Worm (Caenorhabditis elegans) whole organism, L2 larva: ENCODE results near the gene mans-3.

Experiments used
- C34F6.9 ChIP-seq: fragments of 150-350 bp; optimal IDR thresholded peaks from 2 replicates; lab custom pipeline; 2014; ENCODE audit warnings: missing biosample characterization, missing genetic modification characterization
- F13H6.1 ChIP-seq: sonication (generic microtip); optimal IDR thresholded peaks from 2 replicates; lab custom pipeline; 2016; ENCODE audit warnings: missing genetic modification characterization, missing compliant biosample characterization
- R02D3.7 ChIP-seq: fragments of 150-350 bp; optimal IDR thresholded peaks from 2 replicates; lab custom pipeline; 2014; ENCODE audit warnings: missing biosample characterization, missing genetic modification characterization
- Y55F3AM.14 ChIP-seq: fragments of 200-800 bp; sonication (Bioruptor generic); optimal IDR thresholded peaks from 2 replicates; lab custom pipeline; 2018; ENCODE audit warnings: mild to moderate bottlenecking, missing genetic modification characterization, missing compliant biosample characterization
- ZK546.5 ChIP-seq: sonication (generic microtip); optimal IDR thresholded peaks from 2 replicates; lab custom pipeline; 2017; ENCODE audit warnings: missing biosample characterization, missing genetic modification characterization
- alr-1 ChIP-seq: fragments of 150-350 bp; optimal IDR thresholded peaks from 2 replicates; lab custom pipeline; 2014; ENCODE audit warnings: missing biosample characterization, missing genetic modification characterization
- aly-2 ChIP-seq: fragments of 150-350 bp; optimal IDR thresholded peaks from 2 replicates; lab custom pipeline; 2014; ENCODE audit warnings: missing biosample characterization, missing genetic modification characterization
- ama-1 ChIP-seq: fragments of 150-350 bp; optimal IDR thresholded peaks from 2 replicates; lab custom pipeline; 2018; ENCODE audit warnings: inconsistent platforms
- blmp-1 ChIP-seq: sonication (generic microtip); optimal IDR thresholded peaks from 2 replicates; lab custom pipeline; 2017; ENCODE audit warnings: missing genetic modification characterization, mild to moderate bottlenecking, missing compliant biosample characterization, antibody characterized with exemption, moderate library complexity; ENCODE audit not compliant: insufficient read depth
- ceh-82 ChIP-seq: fragments of 150-350 bp; optimal IDR thresholded peaks from 2 replicates; lab custom pipeline; 2014; ENCODE audit warnings: missing biosample characterization, missing genetic modification characterization
- crh-2 ChIP-seq: sonication (generic microtip); optimal IDR thresholded peaks from 2 replicates; lab custom pipeline; 2017; ENCODE audit warnings: missing biosample characterization, missing genetic modification characterization
- elt-1 ChIP-seq: fragments of 150-350 bp; optimal IDR thresholded peaks from 2 replicates; lab custom pipeline; 2014; ENCODE audit warnings: missing biosample characterization, missing genetic modification characterization
- fos-1 ChIP-seq: fragments of 150-350 bp; optimal IDR thresholded peaks from 2 replicates; lab custom pipeline; 2014; ENCODE audit warnings: missing biosample characterization, missing genetic modification characterization
- gmeb-1 ChIP-seq: fragments of 150-350 bp; optimal IDR thresholded peaks from 2 replicates; lab custom pipeline; 2014; ENCODE audit warnings: missing biosample characterization, missing genetic modification characterization
- lin-11 ChIP-seq: fragments of 150-350 bp; sonication (generic microtip); optimal IDR thresholded peaks from 2 replicates; lab custom pipeline; 2014; ENCODE audit warnings: missing biosample characterization, missing genetic modification characterization, inconsistent platforms, mixed read lengths
- lsy-2 ChIP-seq, 2 experiments: fragments of 150-350 bp in 1 of 2; sonication (generic microtip) in 1 of 2; optimal IDR thresholded peaks; 2 replicates each; lab custom pipeline; 2014 to 2017; ENCODE audit warnings: missing biosample characterization in 2 of 2, missing genetic modification characterization in 2 of 2
- mab-5 ChIP-seq: fragments of 150-350 bp; optimal IDR thresholded peaks from 2 replicates; lab custom pipeline; 2014; ENCODE audit warnings: missing biosample characterization, missing genetic modification characterization
- mbf-1 ChIP-seq: sonication (generic microtip); optimal IDR thresholded peaks from 2 replicates; lab custom pipeline; 2017; ENCODE audit warnings: missing biosample characterization, missing genetic modification characterization
- mdl-1 ChIP-seq, 2 experiments: fragments of 150-350 bp in 1 of 2; sonication (generic microtip) in 1 of 2; optimal IDR thresholded peaks; 2 replicates each; lab custom pipeline; 2017; ENCODE audit warnings: missing biosample characterization in 2 of 2, missing genetic modification characterization in 2 of 2
- nhr-10 ChIP-seq: sonication (generic microtip); optimal IDR thresholded peaks from 2 replicates; lab custom pipeline; 2017; ENCODE audit warnings: missing biosample characterization, missing genetic modification characterization
- nhr-12 ChIP-seq: fragments of 150-350 bp; optimal IDR thresholded peaks from 2 replicates; lab custom pipeline; 2014; ENCODE audit warnings: missing biosample characterization, missing genetic modification characterization
- nhr-129 ChIP-seq: fragments of 150-350 bp; optimal IDR thresholded peaks from 2 replicates; lab custom pipeline; 2014; ENCODE audit warnings: missing biosample characterization, missing genetic modification characterization
- nhr-21 ChIP-seq: fragments of 150-350 bp; optimal IDR thresholded peaks from 2 replicates; lab custom pipeline; 2014; ENCODE audit warnings: missing biosample characterization, missing genetic modification characterization
- nhr-23 ChIP-seq: fragments of 150-350 bp; optimal IDR thresholded peaks from 2 replicates; lab custom pipeline; 2014; ENCODE audit warnings: missing biosample characterization, missing genetic modification reagents, missing genetic modification characterization
- nhr-237 ChIP-seq: fragments of 150-350 bp; optimal IDR thresholded peaks from 2 replicates; lab custom pipeline; 2014; ENCODE audit warnings: missing biosample characterization, missing genetic modification characterization
- nhr-25 ChIP-seq: fragments of 150-350 bp; sonication (generic microtip); optimal IDR thresholded peaks from 3 replicates; lab custom pipeline; 2014; ENCODE audit warnings: missing biosample characterization, missing genetic modification characterization
- nhr-6 ChIP-seq: fragments of 150-350 bp; optimal IDR thresholded peaks from 2 replicates; lab custom pipeline; 2014; ENCODE audit warnings: missing biosample characterization, missing genetic modification characterization
- nhr-77 ChIP-seq: fragments of 150-350 bp; optimal IDR thresholded peaks from 2 replicates; lab custom pipeline; 2014; ENCODE audit warnings: missing biosample characterization, missing genetic modification characterization
- peb-1 ChIP-seq: fragments of 150-350 bp; optimal IDR thresholded peaks from 2 replicates; lab custom pipeline; 2014; ENCODE audit warnings: missing biosample characterization, missing genetic modification characterization
- sem-4 ChIP-seq: fragments of 150-350 bp; optimal IDR thresholded peaks from 2 replicates; lab custom pipeline; 2014; ENCODE audit warnings: missing biosample characterization, missing genetic modification reagents, missing genetic modification characterization
- sma-3 ChIP-seq: sonication (generic microtip); optimal IDR thresholded peaks from 2 replicates; lab custom pipeline; 2016; ENCODE audit warnings: missing genetic modification reagents, missing genetic modification characterization, missing compliant biosample characterization
- sma-9 ChIP-seq, 2 experiments: fragments of 150-350 bp in 1 of 2; sonication (generic microtip) in 1 of 2; optimal IDR thresholded peaks; 2 replicates each; lab custom pipeline; 2014 to 2016; ENCODE audit warnings: missing genetic modification characterization in 2 of 2, mild to moderate bottlenecking in 1 of 2, missing biosample characterization in 1 of 2, missing compliant biosample characterization in 1 of 2, missing genetic modification reagents in 1 of 2, moderate library complexity in 1 of 2
- snpc-4 ChIP-seq: fragments of 150-350 bp; optimal IDR thresholded peaks from 2 replicates; lab custom pipeline; 2014; ENCODE audit warnings: missing biosample characterization, missing genetic modification characterization
- unc-39 ChIP-seq: fragments of 150-350 bp; optimal IDR thresholded peaks from 2 replicates; lab custom pipeline; 2014; ENCODE audit warnings: missing biosample characterization, missing genetic modification characterization
- unc-55 ChIP-seq: fragments of 150-350 bp; sonication (generic microtip); optimal IDR thresholded peaks from 3 replicates; lab custom pipeline; 2014; ENCODE audit warnings: missing biosample characterization, missing genetic modification reagents, missing genetic modification characterization
- unc-62 ChIP-seq: fragments of 150-350 bp; optimal IDR thresholded peaks from 2 replicates; lab custom pipeline; 2014; ENCODE audit warnings: missing biosample characterization, missing genetic modification reagents, missing genetic modification characterization
- zag-1 ChIP-seq: fragments of 150-350 bp; optimal IDR thresholded peaks from 2 replicates; lab custom pipeline; 2014; ENCODE audit warnings: missing biosample characterization, missing genetic modification characterization
- ztf-11 ChIP-seq: sonication (generic microtip); optimal IDR thresholded peaks from 2 replicates; lab custom pipeline; 2017; ENCODE audit warnings: missing biosample characterization, missing genetic modification characterization
- ztf-4 ChIP-seq: fragments of 150-350 bp; optimal IDR thresholded peaks from 2 replicates; lab custom pipeline; 2014; ENCODE audit warnings: missing biosample characterization, missing genetic modification characterization

Gene mans-3

DNA sequence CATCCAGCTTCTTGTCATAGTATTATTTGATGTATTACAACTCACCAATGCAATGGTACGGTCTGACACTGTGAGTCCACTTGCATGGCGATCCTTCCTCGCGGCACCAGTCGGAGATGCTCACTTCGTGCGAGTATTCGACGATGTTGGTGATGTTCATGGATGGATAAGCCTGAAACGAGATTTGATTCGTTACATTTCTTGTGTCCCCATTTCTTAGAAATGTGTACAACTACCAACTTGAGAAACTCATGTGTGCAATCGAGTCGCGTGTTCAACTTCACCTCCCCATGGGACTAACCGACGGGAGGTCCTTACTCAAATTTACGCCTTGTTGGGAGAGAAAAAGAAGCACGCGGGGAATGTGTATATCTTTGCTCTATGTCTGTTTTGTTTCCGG, 49.7 kb upstream of the mans-3 start:
- TF ChIP-seq mdl-1 (tag; optimal IDR thresholded peaks at IDR 0.05; lab: Kevin White, UChicago) (peak in 1 of 2 experiments; percentile 25), gmeb-1 (no peak), mbf-1 (tag; lab: Kevin White, UChicago) (no peak)
- TF ChIP-seq, all 48 proteins: peak for 1

DNA sequence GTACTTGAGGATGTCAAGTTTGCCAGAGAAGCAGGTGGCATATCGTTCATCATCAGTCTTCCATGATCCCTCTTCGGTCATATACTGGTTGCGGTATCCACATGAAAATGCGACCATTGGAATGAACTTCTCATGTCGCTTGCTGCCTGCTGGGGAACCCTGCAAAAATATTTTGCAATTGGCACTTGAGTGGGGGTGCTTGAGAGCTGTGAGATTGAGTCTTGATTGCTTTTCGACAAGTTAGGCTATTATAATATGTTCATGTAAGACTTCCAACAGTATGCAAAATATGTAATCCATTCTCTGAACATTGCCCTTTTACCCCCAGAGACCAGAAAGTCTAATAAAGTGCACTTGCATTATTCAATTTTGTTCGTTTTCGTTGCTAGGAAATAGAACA, 49.0 kb upstream of the mans-3 start:
- TF ChIP-seq unc-39 (no peak), R02D3.7 (tag; lab: Kevin White, UChicago) (no peak), gmeb-1 (no peak), fos-1 (tag; lab: Kevin White, UChicago) (no peak), unc-62 (GFP tag; lab: Kevin White, UChicago) (no peak), nhr-237 (tag; lab: Kevin White, UChicago) (no peak), ztf-4 (tag; lab: Kevin White, UChicago) (no peak), nhr-77 (tag; lab: Kevin White, UChicago) (no peak), snpc-4 (tag; lab: Kevin White, UChicago) (no peak), Y55F3AM.14 (GFP tag; lab: Kevin White, UChicago) (no peak), nhr-12 (tag; lab: Kevin White, UChicago) (no peak), ztf-11 (tag; lab: Kevin White, UChicago) (no peak), crh-2 (tag; lab: Kevin White, UChicago) (no peak), lsy-2 (tag; optimal IDR thresholded peaks at IDR 0.05; lab: Kevin White, UChicago) (no peak)

DNA sequence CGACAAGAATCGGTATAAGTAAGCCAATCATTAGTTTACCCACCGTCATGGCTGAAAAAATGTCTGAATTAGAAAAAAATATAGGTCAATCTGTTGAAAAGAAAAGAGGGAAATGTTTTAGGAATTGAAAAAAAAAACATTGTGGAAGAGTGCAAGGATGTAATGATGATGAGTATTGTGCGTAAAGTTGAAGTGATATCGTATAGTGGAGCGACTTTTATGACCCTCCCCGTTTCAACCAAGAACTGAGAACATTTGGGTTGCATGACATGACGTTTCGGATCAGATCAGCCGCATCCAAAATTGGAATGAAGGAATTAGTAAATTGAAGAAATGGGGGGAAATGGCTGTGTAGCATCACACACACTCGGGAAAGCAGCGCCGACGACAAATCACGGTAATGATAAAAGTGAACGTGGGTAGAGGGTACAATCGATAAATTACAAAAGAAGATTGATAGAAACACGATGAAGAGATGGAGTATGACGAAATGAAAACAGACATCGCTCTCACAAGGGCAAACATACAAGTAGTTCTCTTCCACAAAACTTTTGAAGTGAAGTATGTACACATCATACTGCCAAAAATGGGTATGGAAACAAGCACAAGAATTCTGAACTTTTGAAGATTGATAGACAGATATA, 48.3 kb upstream of the mans-3 start, which contains the start of gene apl-1:
Gene apl-1, minus strand, starts transcription at position 51 of the 644 bp plus-strand sequence.
- no peak for TF ChIP-seq nhr-237 (tag; lab: Kevin White, UChicago)
- TF ChIP-seq ama-1 (lab: Kevin White, UChicago) = peak; percentile 9
- TF ChIP-seq crh-2 (tag; lab: Kevin White, UChicago) = peak; percentile 1
- TF ChIP-seq nhr-21 (tag; lab: Kevin White, UChicago) = peak; percentile 21
- no peak for TF ChIP-seq blmp-1 (tag; lab: Kevin White, UChicago)
- no peak for TF ChIP-seq mab-5 (tag; lab: Kevin White, UChicago)
- TF ChIP-seq fos-1 (tag; lab: Kevin White, UChicago) = peak; percentile 7
- TF ChIP-seq nhr-129 = peak; percentile 68
- no peak for TF ChIP-seq lin-11
- peak; percentile 53 for TF ChIP-seq sma-9 (GFP tag; optimal IDR thresholded peaks at IDR 0.05; lab: Kevin White, UChicago)
- TF ChIP-seq sma-9 (tag; optimal IDR thresholded peaks at IDR 0.05; lab: Kevin White, UChicago) = no peak
- TF ChIP-seq sma-3 (GFP tag; lab: Kevin White, UChicago) = peak; percentile 54
- no peak for TF ChIP-seq snpc-4 (tag; lab: Kevin White, UChicago)
- TF ChIP-seq, all 48 proteins: peak for 7

DNA sequence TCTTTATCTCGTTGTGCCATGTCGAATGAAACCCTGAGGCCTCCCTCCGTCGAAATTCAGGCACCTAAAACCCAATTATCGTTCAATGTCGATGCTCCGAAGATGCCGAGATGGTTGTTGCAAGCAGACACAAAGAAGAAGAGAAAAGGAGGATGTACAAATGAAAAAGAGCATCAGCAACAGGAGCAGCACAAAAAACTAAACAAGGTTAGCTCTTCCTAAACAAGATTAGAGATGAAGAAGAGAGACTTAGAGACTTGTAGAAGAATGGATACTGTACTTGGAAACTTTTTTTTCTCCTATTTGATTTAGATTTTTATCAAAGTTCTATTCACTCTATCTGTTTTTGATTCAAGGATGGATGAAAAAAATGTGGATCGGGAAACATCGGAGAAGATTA, 47.6 kb upstream of the mans-3 start:
- TF ChIP-seq crh-2 (tag; lab: Kevin White, UChicago) = peak; percentile 0
- no peak for TF ChIP-seq ama-1 (lab: Kevin White, UChicago)
- peak in 1 of 2 experiments; percentile 39 for TF ChIP-seq lsy-2 (tag; optimal IDR thresholded peaks at IDR 0.05; lab: Kevin White, UChicago)
- peak; percentile 30 for TF ChIP-seq nhr-6
- no peak for TF ChIP-seq blmp-1 (tag; lab: Kevin White, UChicago)
- TF ChIP-seq nhr-77 (tag; lab: Kevin White, UChicago) = no peak
- no peak for TF ChIP-seq unc-55 (GFP tag; lab: Kevin White, UChicago)
- TF ChIP-seq nhr-12 (tag; lab: Kevin White, UChicago) = no peak
- no peak for TF ChIP-seq elt-1 (tag; lab: Kevin White, UChicago)
- TF ChIP-seq alr-1 = no peak
- TF ChIP-seq zag-1 (tag; lab: Kevin White, UChicago) = no peak
- TF ChIP-seq sem-4 (tag; lab: Kevin White, UChicago) = peak; percentile 48
- no peak for TF ChIP-seq R02D3.7 (tag; lab: Kevin White, UChicago)
- TF ChIP-seq snpc-4 (tag; lab: Kevin White, UChicago) = no peak
- TF ChIP-seq sma-9 (GFP tag; optimal IDR thresholded peaks at IDR 0.05; lab: Kevin White, UChicago) = peak; percentile 23
- no peak for TF ChIP-seq sma-9 (tag; optimal IDR thresholded peaks at IDR 0.05; lab: Kevin White, UChicago)
- TF ChIP-seq gmeb-1 = no peak
- peak; percentile 24 for TF ChIP-seq C34F6.9
- TF ChIP-seq, all 48 proteins: peak for 6

DNA sequence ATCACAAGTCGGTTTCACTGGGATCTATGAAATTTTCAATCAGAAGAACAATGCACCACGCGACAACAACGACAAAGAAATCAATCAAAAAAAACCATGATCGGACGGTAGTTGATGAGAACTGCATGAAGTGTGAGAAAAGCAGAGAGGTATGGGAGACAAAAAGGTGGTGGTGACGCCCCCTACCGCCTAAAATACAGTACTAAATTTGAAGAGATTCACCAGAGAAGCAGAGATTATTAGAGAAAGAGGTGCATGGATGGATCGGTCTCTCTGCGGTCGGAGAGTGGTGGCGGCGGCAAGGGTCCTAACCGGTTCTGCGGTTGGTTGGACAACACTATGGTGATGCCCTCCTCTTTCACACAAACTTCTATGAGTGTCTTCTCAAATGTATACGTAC, 45.9 kb upstream of the mans-3 start:
- TF ChIP-seq F13H6.1 = peak; percentile 77
- TF ChIP-seq nhr-21 (tag; lab: Kevin White, UChicago) = peak; percentile 76
- TF ChIP-seq nhr-23 = no peak
- peak in 1 of 2 experiments; percentile 50 for TF ChIP-seq mdl-1 (tag; optimal IDR thresholded peaks at IDR 0.05; lab: Kevin White, UChicago)
- TF ChIP-seq Y55F3AM.14 (GFP tag; lab: Kevin White, UChicago) = peak; percentile 59
- peak; percentile 72 for TF ChIP-seq blmp-1 (tag; lab: Kevin White, UChicago)
- no peak for TF ChIP-seq mab-5 (tag; lab: Kevin White, UChicago)
- TF ChIP-seq alr-1 = no peak
- TF ChIP-seq ZK546.5 (tag; lab: Kevin White, UChicago) = no peak
- peak; percentile 20 for TF ChIP-seq C34F6.9
- peak; percentile 40 for TF ChIP-seq gmeb-1
- TF ChIP-seq nhr-25 (tag; lab: Kevin White, UChicago) = peak; percentile 83
- no peak for TF ChIP-seq ceh-82 (tag; lab: Kevin White, UChicago)
- no peak for TF ChIP-seq elt-1 (tag; lab: Kevin White, UChicago)
- no peak for TF ChIP-seq ama-1 (lab: Kevin White, UChicago)
- peak; percentile 69 for TF ChIP-seq sem-4 (tag; lab: Kevin White, UChicago)
- no peak for TF ChIP-seq aly-2
- no peak for TF ChIP-seq nhr-10 (tag; lab: Kevin White, UChicago)
- TF ChIP-seq sma-3 (GFP tag; lab: Kevin White, UChicago) = peak; percentile 81
- TF ChIP-seq nhr-6 = no peak
- no peak for TF ChIP-seq peb-1
- TF ChIP-seq unc-55 (GFP tag; lab: Kevin White, UChicago) = no peak
- no peak for TF ChIP-seq unc-39
- peak; percentile 55 for TF ChIP-seq fos-1 (tag; lab: Kevin White, UChicago)
- TF ChIP-seq crh-2 (tag; lab: Kevin White, UChicago) = peak; percentile 43
